Fruit fly (Drosophila melanogaster) ovary, adult (tissue): ENCODE results near the gene Ythdc1.

Experiments
- CG17801 ChIP-seq: fragments of 200-800 bp; optimal IDR thresholded peaks from 2 replicates; lab custom pipeline; 2019; ENCODE audit warnings: missing biosample characterization, mild to moderate bottlenecking, missing genetic modification characterization, moderate library complexity; ENCODE audit not compliant: partially characterized antibody

Ythdc1 gene

DNA sequence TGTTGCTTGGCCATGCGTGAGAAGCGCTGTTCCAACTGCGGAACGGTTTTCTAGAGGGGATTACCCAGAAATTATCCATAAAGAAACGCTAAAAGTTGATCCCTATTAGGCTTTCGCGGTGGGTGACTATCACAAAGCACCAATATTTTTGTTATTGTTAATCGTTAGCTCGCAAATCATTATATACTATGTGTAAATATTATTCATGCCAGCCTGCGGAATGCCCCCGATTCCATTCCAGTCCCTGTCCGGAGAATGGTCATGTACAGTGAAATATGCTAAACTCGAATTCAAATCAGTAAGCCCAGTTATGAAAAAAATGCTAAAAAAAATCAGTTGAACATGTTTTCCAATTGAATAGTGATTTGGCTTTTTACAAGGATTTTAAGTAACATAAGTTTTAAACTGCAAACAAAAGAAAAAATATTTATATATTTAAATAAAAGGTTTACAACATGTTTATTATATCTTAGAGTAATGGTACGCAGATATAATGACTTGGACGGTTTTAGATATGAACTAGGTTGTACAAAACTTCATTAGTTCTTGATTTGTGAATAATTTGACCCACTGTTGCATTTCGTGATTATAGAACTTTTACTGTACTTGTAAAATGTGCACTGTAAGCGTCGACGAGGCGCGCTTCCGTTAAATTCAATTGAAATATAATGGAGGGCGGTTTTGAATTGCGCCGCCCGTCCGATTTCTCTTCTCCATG, 3.4 kb upstream of the Ythdc1 start:
- TF ChIP-seq CG17801 (GFP tag; lab: Kevin White, UChicago): no peak

DNA sequence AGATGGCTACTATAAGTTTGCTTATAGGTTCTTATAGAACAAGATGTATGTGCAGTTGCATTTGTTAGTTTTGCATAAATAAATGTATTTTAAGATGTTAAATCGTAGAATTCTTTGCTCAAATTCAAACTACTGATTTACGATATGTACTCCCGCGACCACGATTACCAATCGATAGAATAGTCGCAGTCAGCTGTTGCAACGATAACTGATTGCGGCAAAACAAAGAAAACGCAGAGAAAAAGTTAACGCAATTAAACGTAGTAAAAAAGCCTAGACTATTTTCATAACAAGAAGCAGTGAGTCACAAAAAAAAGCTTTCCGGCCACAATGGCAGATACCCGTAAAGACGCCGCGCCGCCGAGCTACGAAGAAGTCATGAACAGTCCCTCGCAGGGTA, 2.6 kb upstream of the Ythdc1 start, which contains the start of gene CG12012:
Gene CG12012 (plus strand): TSS at position 207 of the 400 bp plus-strand sequence.
- TF ChIP-seq CG17801 (GFP tag; lab: Kevin White, UChicago): peak; percentile 64

DNA sequence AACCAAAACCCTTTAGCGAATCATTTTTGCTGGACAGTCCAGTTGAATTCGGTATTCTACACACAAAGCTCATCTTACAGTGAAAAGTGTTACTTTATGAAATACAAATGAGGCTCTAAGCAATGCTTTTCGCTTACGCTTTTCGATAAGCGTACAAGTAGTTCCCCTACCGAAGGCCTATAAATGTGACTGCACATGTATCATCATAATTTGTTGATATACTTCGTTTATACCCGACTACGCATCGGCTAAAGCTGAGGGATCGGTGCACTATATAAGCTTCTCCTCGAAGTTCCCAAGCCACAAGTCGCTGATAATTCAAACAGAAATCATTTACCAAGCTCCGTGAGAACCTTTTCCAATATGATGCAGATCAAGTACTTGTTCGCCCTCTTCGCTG, 4.7 kb downstream of the Ythdc1 start, which contains the start of gene Drs:
Gene Drs (plus strand): TSS at position 301 of the 400 bp plus-strand sequence.
- no peak for TF ChIP-seq CG17801 (GFP tag; lab: Kevin White, UChicago)

dm6 chr3L:3353297-3353696, 20.7 kb downstream of the Ythdc1 start:
- no peak for TF ChIP-seq CG17801 (GFP tag; lab: Kevin White, UChicago)

DNA sequence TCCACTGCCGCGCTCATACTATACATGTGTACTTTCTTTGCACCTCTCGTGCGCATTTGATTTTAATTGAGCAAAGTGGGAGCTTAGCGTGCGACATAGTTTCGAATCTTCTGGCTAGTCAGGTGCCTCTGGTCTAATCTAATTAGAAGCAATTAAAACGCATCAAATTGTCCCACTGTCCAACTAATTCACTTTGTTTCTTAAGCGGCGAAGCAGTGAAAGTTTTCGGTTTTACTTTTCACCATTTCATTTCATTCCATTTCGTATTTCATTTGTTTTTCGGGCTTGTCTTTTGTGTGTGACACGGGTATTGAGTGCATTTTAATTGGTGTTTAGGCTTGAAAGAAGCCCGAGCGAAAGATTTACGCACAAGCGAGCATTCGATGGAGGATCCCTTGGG, 21.5 kb downstream of the Ythdc1 start:
- TF ChIP-seq CG17801 (GFP tag; lab: Kevin White, UChicago): no peak

DNA sequence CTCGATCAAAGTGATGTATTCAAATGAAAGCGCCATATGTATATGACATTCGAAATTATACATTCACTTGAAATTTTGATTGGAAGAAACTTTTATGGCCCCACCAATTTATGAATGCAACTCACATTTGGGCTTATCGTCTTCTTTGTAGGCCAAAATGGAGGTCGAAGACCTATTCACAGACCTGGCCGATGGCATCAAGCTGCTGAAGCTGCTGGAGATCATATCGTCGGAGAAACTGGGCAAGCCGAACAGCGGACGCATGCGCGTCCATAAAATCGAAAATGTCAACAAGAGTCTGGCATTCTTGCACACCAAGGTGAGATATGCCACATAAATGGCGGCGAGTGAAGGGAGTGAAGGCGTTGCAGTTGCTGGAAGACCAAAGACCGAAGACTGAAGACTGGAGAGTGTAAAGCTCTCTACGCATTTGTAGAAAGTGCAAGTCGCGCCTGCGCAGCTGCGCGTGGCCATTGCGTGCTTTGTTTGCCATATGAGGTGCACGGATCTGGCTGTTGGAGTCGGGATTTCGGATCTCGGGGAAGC, 22.1 kb downstream of the Ythdc1 start:
- TF ChIP-seq CG17801 (GFP tag; lab: Kevin White, UChicago): no peak

DNA sequence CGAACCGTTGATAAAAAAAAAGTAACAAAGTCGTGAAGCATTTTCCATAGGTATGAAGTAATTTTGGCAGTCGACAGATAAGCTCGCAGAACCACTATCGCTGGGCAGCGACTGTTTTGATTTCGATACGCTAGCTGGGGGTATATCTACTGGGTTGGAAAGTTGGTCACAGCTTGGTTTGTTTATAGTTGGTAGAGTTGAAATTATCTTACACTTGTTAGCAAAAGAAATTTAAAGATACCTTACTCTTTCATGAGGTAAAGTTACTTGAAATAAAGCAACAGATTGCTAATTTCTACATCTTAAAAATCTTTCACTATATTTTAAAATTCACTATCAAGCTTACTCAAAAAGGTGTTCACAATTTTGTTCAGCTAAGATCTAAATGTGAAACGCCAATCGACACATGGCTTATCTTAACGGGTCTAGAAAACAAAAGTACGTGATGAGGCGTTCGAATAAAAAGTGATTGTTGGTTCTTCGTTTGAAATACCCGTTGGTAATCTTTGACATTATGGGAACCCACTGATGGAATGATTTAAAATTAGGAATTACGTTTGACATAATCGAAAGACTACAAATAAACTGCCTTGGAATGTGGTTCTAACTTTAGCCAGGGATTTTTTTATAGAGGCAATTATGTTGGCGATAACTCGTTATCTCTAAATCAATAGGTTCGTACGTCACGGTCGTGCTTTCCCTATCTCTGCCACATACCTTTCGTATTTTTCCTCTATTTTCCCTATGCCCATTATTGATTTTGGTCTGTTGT, 23.2 kb downstream of the Ythdc1 start:
- no peak for TF ChIP-seq CG17801 (GFP tag; lab: Kevin White, UChicago)

- TF ChIP-seq CG17801 (GFP tag; lab: Kevin White, UChicago): no peak
Measured at dm6 chr3L:3349825-3350123, 24.2 kb downstream of the Ythdc1 start.

DNA sequence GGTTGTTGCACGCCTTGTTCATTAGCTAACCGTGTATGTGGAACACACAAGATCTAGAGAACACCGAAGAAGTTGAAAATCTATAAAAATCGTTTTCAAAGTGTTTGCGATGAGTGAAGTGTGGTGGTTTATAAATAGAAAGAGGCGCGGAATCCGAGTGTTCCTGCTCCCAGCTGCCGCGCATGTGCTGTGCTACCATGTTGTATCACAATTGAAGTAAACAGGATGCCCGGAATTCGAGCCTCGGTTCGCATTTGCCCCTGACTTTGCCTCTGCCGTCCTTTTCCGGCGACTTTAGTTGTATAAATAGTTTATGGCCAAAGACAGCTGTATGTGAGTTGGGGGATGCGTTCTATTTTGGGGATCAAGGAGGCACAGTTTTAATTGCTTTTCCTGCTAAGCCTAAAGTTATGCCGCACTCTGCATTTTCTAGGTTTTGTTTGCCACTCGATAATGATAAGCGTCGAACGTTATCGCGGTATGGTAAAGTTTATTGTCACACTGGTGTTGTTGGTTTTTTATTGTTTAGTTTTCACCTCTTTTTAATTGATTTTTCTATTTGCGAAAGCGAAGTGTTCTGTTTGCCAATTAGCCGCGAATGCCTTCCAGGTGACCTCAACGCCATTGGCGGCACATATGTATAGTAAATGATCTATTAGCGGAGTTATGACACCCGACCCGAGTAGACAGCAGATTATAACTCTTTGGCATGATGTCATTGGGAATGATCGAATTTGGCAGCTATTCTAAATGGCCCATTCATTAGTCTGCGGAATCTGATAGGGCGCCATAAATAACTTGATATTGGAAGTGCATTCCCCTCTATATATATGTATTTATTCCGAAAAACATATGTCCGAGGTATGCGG, 24.8 kb downstream of the Ythdc1 start:
- no peak for TF ChIP-seq CG17801 (GFP tag; lab: Kevin White, UChicago)

dm6 chr3L:3346294-3346693, 27.7 kb downstream of the Ythdc1 start:
- TF ChIP-seq CG17801 (GFP tag; lab: Kevin White, UChicago): no peak

DNA sequence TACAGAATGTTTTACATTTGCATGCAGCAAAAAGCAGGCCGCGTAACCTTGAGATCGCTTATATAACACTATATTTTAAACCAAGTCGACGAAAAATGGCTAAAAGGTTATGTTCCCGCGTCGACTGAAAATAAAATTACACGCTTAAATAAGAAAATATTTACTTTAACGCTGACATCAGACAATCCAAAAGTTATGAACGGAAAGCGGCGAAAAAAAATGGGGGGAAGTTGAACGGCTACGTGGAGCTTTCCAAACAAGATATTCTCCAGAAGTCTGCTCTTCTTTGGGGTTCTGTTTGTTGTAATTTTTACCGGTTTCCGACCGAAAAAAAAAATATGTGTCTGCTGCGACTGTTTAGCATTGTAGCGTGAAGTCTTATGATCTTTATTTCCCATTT, 29.4 kb downstream of the Ythdc1 start:
- no peak for TF ChIP-seq CG17801 (GFP tag; lab: Kevin White, UChicago)

DNA sequence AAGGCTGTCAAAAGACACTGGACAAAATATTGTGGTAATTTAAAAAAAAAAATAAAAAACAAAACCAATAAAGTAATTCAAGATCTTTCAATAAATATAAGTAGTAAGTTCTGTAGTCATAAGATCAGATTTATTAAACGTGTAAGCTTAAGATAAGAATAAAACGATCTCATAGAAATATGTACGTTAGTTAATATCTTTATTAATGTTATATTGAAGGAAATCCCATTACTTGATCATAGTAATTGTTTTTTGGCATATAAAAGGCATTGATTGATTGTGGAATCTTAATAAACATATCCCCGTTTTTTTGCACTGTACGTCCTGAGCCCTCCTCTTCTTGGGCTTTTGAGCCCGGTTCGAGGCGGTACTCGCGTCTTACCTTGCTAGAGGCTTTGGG, 30.7 kb downstream of the Ythdc1 start:
- no peak for TF ChIP-seq CG17801 (GFP tag; lab: Kevin White, UChicago)

dm6 chr3L:3342307-3342940, 31.5 kb downstream of the Ythdc1 start:
- no peak for TF ChIP-seq CG17801 (GFP tag; lab: Kevin White, UChicago)

dm6 chr3L:3339695-3340226, 34.2 kb downstream of the Ythdc1 start:
- peak; percentile 11 for TF ChIP-seq CG17801 (GFP tag; lab: Kevin White, UChicago)
